Fruit fly (Drosophila melanogaster) whole organism: ENCODE results near the gene Aldh7A1.

Experiments
- CG8478 ChIP-seq: fragments of >200 bp; optimal IDR thresholded peaks from 2 replicates; lab custom pipeline; 2018; ENCODE audit warnings: inconsistent platforms
- Dll ChIP-seq: fragments of >200 bp; optimal IDR thresholded peaks from 2 replicates; lab custom pipeline; 2017
- EcR ChIP-seq, 2 experiments: fragments of >200 bp; optimal IDR thresholded peaks; 2 replicates each; lab custom pipeline; 2017; ENCODE audit warnings: missing biosample characterization in 2 of 2, missing genetic modification characterization in 2 of 2, missing genetic modification reagents in 2 of 2
- pan ChIP-seq: fragments of >200 bp; optimal IDR thresholded peaks from 2 replicates; lab custom pipeline; 2017
- psq ChIP-seq: fragments of >200 bp; optimal IDR thresholded peaks from 2 replicates; lab custom pipeline; 2017
- usp ChIP-seq: fragments of >200 bp; optimal IDR thresholded peaks from 2 replicates; lab custom pipeline; 2017; ENCODE audit warnings: missing biosample characterization, missing genetic modification characterization, mixed read lengths

Gene Aldh7A1

DNA sequence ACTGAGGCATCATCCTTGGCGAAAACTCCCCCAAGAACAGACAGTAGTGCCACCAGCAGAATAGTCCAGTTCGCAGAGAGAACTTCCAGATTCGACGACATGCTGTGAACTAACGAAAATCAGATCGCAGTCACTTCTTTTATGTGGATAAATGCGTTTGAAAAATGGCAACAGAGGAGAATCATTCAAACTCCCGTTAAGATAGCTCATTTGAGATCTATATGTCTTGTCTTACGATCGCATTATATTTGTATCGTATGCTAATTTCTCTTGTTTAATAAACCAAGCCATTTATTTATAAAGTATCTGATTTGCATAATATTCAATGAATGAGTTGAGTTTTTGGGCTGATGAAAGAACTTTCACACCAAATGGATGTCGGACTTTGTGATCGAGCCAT is 12.0 kb upstream of the Aldh7A1 start, which contains the start of gene CG14089:
Gene CG14089, minus strand, starts transcription at position 101 of the 400 bp plus-strand sequence.
- TF ChIP-seq Dll (lab: Kevin White, UChicago): no peak
- TF ChIP-seq pan (lab: Kevin White, UChicago): no peak
- TF ChIP-seq EcR (GFP tag; optimal IDR thresholded peaks at IDR 0.05; lab: Kevin White, UChicago): no peak
- no peak for TF ChIP-seq usp (GFP tag; lab: Kevin White, UChicago)
- TF ChIP-seq CG8478 (lab: Kevin White, UChicago): no peak
- no peak for TF ChIP-seq psq (lab: Kevin White, UChicago)

DNA sequence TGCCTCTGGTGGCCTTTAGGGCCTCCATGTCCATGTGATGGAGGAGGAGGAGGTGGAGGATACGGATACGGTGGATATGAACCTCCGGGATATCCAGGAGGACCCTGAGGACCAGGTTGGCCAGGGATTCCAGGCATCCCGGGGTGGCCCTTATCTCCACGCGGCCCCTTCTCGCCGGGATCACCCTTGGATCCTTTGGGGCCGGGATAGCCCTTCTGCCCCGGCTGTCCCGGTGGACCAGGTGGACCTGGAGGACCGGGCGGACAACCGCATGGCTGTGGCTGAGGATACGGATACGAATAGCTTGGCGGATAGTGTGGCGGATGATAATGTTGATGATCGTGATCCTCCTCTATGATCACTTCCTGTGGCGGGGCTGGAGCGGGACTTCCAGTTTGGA is 11.6 kb upstream of the Aldh7A1 start:
- TF ChIP-seq psq (lab: Kevin White, UChicago): no peak
- TF ChIP-seq EcR (GFP tag; optimal IDR thresholded peaks at IDR 0.05; lab: Kevin White, UChicago): no peak
- TF ChIP-seq CG8478 (lab: Kevin White, UChicago): no peak
- no peak for TF ChIP-seq pan (lab: Kevin White, UChicago)
- no peak for TF ChIP-seq Dll (lab: Kevin White, UChicago)
- no peak for TF ChIP-seq usp (GFP tag; lab: Kevin White, UChicago)

DNA sequence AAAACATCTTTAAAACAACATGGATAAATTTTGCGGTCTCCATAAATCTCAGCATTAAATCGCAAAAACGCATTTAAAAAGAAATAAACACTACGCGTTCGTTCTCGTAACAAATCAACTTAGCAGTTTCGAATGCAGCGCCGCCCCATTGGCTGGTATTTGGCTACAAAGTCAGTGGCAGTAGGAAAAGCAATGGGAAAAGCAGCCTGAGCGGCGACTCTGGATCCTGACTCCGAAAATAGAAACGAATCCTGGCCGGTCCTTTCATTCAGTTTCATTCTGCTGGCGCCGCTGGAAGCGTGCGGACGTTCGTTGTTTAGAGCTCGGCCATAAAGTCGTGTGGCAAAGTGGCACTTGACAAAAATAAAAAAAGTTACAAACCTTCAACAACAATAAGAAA is 6.8 kb upstream of the Aldh7A1 start, which contains the start of gene CG14086:
Gene CG14086, plus strand, starts transcription at position 301 of the 400 bp plus-strand sequence.
- TF ChIP-seq EcR (GFP tag; optimal IDR thresholded peaks at IDR 0.05; lab: Kevin White, UChicago): no peak

DNA sequence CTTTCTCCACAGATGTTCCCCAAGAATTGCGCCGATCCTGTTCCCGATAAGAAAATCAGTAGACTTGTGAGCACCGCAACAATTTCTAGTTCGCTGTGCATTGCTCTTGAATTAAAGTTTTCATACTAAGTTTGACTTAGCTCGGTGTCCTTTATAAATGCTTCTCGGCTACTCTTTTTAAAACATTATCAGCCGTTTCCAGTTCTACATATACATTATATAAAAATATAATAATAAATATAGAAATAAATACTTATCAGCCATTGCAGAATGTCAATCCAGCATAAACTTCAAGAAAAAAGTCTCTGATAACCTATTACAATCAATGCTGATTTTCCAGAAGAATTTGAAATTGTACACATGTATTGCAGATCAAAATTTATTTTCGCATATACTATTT is 1.8 kb upstream of the Aldh7A1 start, which contains the start of gene CG14088:
Gene CG14088, minus strand, starts transcription at position 101 of the 400 bp plus-strand sequence.
- no peak for TF ChIP-seq pan (lab: Kevin White, UChicago)

DNA sequence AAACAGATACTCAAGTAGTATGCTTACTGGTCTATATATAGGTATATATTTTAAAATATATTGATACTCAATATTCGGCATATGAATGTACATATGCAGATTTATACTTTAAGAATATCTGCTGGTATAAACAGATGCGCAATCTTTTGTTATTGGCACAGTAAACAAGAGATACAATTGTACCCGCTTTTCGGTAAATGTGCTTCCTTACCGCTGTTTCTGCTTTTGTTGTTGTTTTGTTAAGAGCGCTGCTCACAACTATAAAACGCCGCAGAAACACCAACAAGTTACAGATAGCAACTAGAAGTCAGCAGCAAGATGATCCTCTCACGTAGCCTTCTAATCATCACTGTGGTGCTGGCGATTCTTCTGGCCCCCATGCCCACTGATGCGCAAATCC is 3.0 kb downstream of the Aldh7A1 start, which contains the start of gene CG45081:
Gene CG45081, plus strand, starts transcription at position 301 of the 400 bp plus-strand sequence.
- TF ChIP-seq EcR (GFP tag; optimal IDR thresholded peaks at IDR 0.05; lab: Kevin White, UChicago): no peak
- no peak for TF ChIP-seq usp (GFP tag; lab: Kevin White, UChicago)
- TF ChIP-seq CG8478 (lab: Kevin White, UChicago): no peak
- TF ChIP-seq pan (lab: Kevin White, UChicago): no peak
- no peak for TF ChIP-seq Dll (lab: Kevin White, UChicago)

DNA sequence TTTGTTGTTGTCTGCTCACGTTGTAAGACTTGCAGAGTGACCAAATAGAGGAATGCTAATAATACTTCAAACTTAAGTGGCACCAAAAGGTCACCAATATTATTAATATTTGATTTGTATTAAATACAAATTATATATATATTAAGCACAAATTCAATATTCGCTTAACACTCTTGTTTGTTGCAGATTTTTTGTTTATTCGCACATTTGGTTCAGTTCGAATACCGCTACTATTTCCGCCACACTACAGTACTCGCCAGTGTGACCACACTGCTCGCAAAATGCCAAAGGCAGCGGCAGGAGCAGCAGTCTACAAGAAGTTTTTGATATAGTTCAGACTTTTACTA is 4.6 kb downstream of the Aldh7A1 start, which contains the start of gene Max:
Gene Max, minus strand, starts transcription at position 44 of the 347 bp plus-strand sequence.
- TF ChIP-seq Dll (lab: Kevin White, UChicago) (no peak), EcR (GFP tag; optimal IDR thresholded peaks at IDR 0.05; lab: Kevin White, UChicago) (no peak), usp (GFP tag; lab: Kevin White, UChicago) (no peak), CG8478 (lab: Kevin White, UChicago) (no peak), pan (lab: Kevin White, UChicago) (no peak), psq (lab: Kevin White, UChicago) (no peak)

DNA sequence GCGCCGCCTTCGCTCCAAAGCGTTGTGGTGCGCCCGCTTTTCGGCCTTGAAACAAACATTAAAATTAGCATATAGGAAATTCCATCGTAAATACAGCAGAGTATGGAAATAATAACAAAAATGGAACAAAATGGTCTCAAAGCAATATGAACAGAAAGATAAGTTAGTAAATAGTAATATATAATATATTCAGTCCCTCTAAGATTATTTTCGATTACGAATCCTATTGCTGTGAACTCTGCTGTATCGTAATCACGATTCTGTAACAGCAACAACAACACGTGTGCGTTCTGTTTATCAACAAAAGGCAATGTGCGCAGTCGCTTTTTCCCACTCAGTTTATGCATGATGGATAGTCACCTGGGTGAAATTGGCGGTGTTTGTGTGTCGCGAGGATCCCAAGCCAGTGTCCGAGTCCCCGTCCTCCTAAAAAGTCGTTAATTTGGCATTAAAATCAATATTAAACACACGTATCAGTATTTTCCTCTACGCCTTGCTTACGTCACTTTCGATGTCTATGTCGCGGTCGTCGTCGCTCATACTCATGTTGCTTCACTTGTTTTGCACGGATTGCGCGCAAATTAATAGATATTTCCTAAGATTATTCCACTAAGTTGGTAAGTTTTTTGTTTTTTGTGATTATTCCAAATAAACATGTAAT is 5.1 kb downstream of the Aldh7A1 start, which contains the start of the genes CG42374 and Mettl5:
Gene CG42374, plus strand, starts transcription at position 287 of the 661 bp plus-strand sequence.
Gene Mettl5, plus strand, starts transcription at position 287 of the 661 bp plus-strand sequence.
- TF ChIP-seq pan (lab: Kevin White, UChicago) (no peak), EcR (GFP tag; optimal IDR thresholded peaks at IDR 0.05; lab: Kevin White, UChicago) (no peak), Dll (lab: Kevin White, UChicago) (no peak), psq (lab: Kevin White, UChicago) (no peak), CG8478 (lab: Kevin White, UChicago) (no peak), usp (GFP tag; lab: Kevin White, UChicago) (no peak)

DNA sequence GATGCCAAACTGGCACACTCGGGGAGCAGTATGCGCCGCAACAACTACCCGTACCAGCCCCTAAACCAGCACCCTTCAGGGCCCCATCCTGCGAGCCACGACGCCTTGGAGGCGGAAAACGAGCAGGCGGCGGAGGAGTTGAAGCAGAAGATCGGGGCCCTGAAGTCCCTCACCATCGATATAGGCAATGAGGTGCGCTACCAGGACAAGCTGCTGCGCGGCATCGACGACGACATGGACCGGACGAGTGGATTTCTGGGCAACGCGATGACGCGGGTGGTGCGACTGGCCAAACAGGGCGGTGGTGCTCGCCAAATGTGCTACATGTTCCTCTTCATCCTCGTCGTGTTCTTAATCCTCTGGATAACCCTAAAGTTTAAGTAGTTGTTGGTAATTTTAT is 7.0 kb downstream of the Aldh7A1 start:
- no peak for TF ChIP-seq psq (lab: Kevin White, UChicago)
- no peak for TF ChIP-seq EcR (GFP tag; optimal IDR thresholded peaks at IDR 0.05; lab: Kevin White, UChicago)
- no peak for TF ChIP-seq usp (GFP tag; lab: Kevin White, UChicago)
- no peak for TF ChIP-seq pan (lab: Kevin White, UChicago)
- TF ChIP-seq Dll (lab: Kevin White, UChicago): no peak
- TF ChIP-seq CG8478 (lab: Kevin White, UChicago): no peak

DNA sequence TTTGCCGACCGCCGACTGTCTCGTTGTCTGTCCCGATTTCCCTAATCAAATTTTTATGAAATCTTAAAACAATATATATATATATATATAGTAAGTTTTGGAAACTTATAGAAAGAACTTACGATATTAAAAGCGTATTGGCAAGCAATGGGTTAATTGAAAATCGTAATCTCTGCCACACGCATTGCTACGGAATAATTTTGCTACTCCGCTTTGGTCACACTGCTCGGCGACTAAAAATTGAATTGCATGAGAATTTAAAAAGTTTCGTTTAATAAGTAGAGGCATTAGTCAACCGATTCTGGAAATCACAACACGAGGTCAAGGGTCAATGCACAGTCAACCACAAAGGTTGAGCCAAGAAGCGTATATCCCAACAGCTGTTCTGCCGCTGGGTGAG is 7.5 kb downstream of the Aldh7A1 start, which contains the start of gene Bet1:
Gene Bet1, plus strand, starts transcription at position 182 of the 400 bp plus-strand sequence.
- TF ChIP-seq EcR (GFP tag; optimal IDR thresholded peaks at IDR 0.05; lab: Kevin White, UChicago) (no peak), usp (GFP tag; lab: Kevin White, UChicago) (no peak), CG8478 (lab: Kevin White, UChicago) (no peak), Dll (lab: Kevin White, UChicago) (no peak), pan (lab: Kevin White, UChicago) (no peak), psq (lab: Kevin White, UChicago) (no peak)

DNA sequence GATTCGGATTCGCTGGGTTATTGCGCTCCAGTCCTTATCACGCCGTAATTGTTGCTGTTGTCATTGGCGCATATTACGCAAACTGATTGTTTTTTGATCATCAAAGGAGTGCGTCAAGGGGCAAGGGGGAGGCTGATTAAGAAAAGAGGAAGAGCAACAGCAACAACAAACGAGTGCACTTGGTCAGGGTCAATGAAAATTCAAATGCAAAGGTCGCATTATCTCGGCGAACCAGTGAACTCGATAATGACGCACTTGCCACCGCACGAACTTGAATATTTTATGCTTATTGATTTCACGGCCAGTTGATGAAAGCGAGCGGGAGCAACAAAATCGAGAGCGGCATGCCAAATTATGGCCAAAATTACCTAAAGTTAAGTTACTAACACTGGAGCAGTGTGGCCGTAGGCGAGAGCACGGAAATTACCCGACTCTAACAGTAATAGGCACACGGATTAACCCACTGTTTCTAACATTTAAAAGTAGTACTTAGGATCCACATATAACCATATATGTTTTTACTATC is 8.4 kb downstream of the Aldh7A1 start, which contains the start of gene nes:
Gene nes, minus strand, starts transcription at position 402 of the 526 bp plus-strand sequence.
- TF ChIP-seq usp (GFP tag; lab: Kevin White, UChicago) (no peak), EcR (GFP tag; optimal IDR thresholded peaks at IDR 0.05; lab: Kevin White, UChicago) (peak in 1 of 2 experiments; percentile 79)

DNA sequence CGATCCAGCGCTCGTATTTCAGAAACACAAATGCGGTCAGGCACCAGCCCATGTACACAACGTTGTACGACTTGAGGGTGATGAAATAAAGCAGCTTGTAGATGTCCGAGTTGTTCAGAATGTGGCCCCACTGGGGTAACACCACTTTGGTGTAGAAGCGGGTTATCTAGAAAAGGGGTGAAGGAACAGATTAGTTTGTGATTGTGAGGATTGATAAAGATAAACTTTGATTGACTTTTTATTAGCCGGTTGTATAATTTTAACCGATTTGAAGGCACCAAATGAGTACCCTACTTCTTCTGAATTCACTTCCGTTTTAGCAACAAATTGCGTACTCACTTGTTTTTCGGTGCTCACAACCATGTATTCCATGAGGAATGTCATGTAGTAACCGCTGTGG is 10.5 kb downstream of the Aldh7A1 start:
- TF ChIP-seq CG8478 (lab: Kevin White, UChicago): no peak
